Fruit fly (Drosophila melanogaster) whole organism, embryonic: Measurements from ENCODE around the gene CG1231.

Experiments used
- BtbVII ChIP-seq: fragments of 200-800 bp; sonication (Bioruptor generic); optimal IDR thresholded peaks from 3 replicates; lab custom pipeline; 2017; ENCODE audit warnings: missing biosample characterization, mild to moderate bottlenecking, missing genetic modification characterization
- CG10267 ChIP-seq: fragments of 200-800 bp; sonication (Bioruptor generic); optimal IDR thresholded peaks from 2 replicates; lab custom pipeline; 2018; ENCODE audit warnings: missing biosample characterization, mild to moderate bottlenecking, missing genetic modification characterization, moderate library complexity
- CG10543 ChIP-seq: fragments of 200-800 bp; sonication (Bioruptor generic); optimal IDR thresholded peaks from 3 replicates; lab custom pipeline; 2017; ENCODE audit warnings: missing biosample characterization, mild to moderate bottlenecking, missing genetic modification characterization, moderate library complexity
- CG11456 ChIP-seq: fragments of 200-800 bp; sonication (Bioruptor generic); IDR thresholded peaks from 3 replicates; pipeline ENCODE4 v1.3.6; 2022; ENCODE audit warnings: missing biosample characterization, missing genetic modification characterization
- CG12769 ChIP-seq: fragments of 200-800 bp; sonication (Bioruptor generic); optimal IDR thresholded peaks from 2 replicates; lab custom pipeline; 2019; ENCODE audit warnings: missing biosample characterization, mild to moderate bottlenecking, missing genetic modification characterization, moderate library complexity
- CG13775 ChIP-seq: fragments of 200-800 bp; sonication (Bioruptor generic); optimal IDR thresholded peaks from 3 replicates; lab custom pipeline; 2017; ENCODE audit warnings: missing biosample characterization, mild to moderate bottlenecking, missing genetic modification characterization
- CG16779 ChIP-seq: fragments of 200-800 bp; sonication (Bioruptor generic); IDR thresholded peaks from 2 replicates; pipeline ENCODE4 v1.3.6; 2022; ENCODE audit warnings: missing biosample characterization, missing genetic modification characterization
- CG17802 ChIP-seq: fragments of 200-800 bp; sonication (Bioruptor generic); optimal IDR thresholded peaks from 2 replicates; lab custom pipeline; 2018; ENCODE audit warnings: missing biosample characterization, mild to moderate bottlenecking, missing genetic modification characterization, moderate library complexity
- CG1832 ChIP-seq: fragments of 200-800 bp; sonication (Bioruptor generic); optimal IDR thresholded peaks from 2 replicates; lab custom pipeline; 2017; ENCODE audit warnings: missing biosample characterization, mild to moderate bottlenecking, missing genetic modification characterization, inconsistent platforms
- CG2120 ChIP-seq: fragments of 200-800 bp; sonication (Bioruptor generic); optimal IDR thresholded peaks from 3 replicates; lab custom pipeline; 2016; ENCODE audit warnings: missing biosample characterization, missing genetic modification characterization
- CG2678 ChIP-seq: fragments of 200-800 bp; sonication (Bioruptor generic); optimal IDR thresholded peaks from 3 replicates; lab custom pipeline; 2019; ENCODE audit warnings: missing biosample characterization, mild to moderate bottlenecking, missing genetic modification characterization, moderate library complexity
- CG30431 ChIP-seq: fragments of 200-800 bp; sonication (Bioruptor generic); optimal IDR thresholded peaks from 2 replicates; lab custom pipeline; 2017; ENCODE audit warnings: missing biosample characterization, missing genetic modification characterization
- CG34224 ChIP-seq: fragments of 200-800 bp; sonication (Bioruptor generic); IDR thresholded peaks from 3 replicates; pipeline ENCODE4 v1.3.6; 2022; ENCODE audit warnings: missing biosample characterization, missing genetic modification characterization; ENCODE audit not compliant: partially characterized antibody
- CG3726 ChIP-seq: fragments of 200-800 bp; sonication (Bioruptor generic); IDR thresholded peaks from 3 replicates; pipeline ENCODE4, ENCODE4 v1.3.6; 2022; ENCODE audit warnings: missing biosample characterization, missing genetic modification characterization
- CG4854 ChIP-seq: fragments of 200-800 bp; sonication (Bioruptor generic); optimal IDR thresholded peaks from 2 replicates; lab custom pipeline; 2016; ENCODE audit warnings: missing biosample characterization, missing genetic modification characterization, inconsistent platforms
- CG6175 ChIP-seq: fragments of 200-800 bp; sonication (Bioruptor generic); IDR thresholded peaks from 3 replicates; pipeline ENCODE4 v1.3.6; 2022; ENCODE audit warnings: missing biosample characterization, missing genetic modification characterization
- CG6654 ChIP-seq: fragments of 200-800 bp; sonication (Bioruptor generic); optimal IDR thresholded peaks from 2 replicates; lab custom pipeline; 2017; ENCODE audit warnings: missing biosample characterization, mild to moderate bottlenecking, missing genetic modification characterization
- CG6689 ChIP-seq: fragments of 200-800 bp; sonication (Bioruptor generic); IDR thresholded peaks from 2 replicates; pipeline ENCODE4 v1.3.6; 2022; ENCODE audit warnings: missing biosample characterization, missing genetic modification characterization
- CG8478 ChIP-seq: fragments of >200 bp; optimal IDR thresholded peaks from 2 replicates; lab custom pipeline; 2018
- CG8944 ChIP-seq: fragments of 200-800 bp; sonication (Bioruptor generic); optimal IDR thresholded peaks from 3 replicates; lab custom pipeline; 2016; ENCODE audit warnings: missing biosample characterization, missing genetic modification characterization
- CG9797 ChIP-seq: fragments of 200-800 bp; sonication (Bioruptor generic); optimal IDR thresholded peaks from 3 replicates; lab custom pipeline; 2018; ENCODE audit warnings: missing biosample characterization, mild to moderate bottlenecking, missing genetic modification characterization
- Camta ChIP-seq: fragments of 200-800 bp; sonication (Bioruptor generic); optimal IDR thresholded peaks from 2 replicates; lab custom pipeline; 2016; ENCODE audit warnings: missing biosample characterization, missing genetic modification characterization
- Chrac-16 ChIP-seq: fragments of 200-800 bp; sonication (Bioruptor generic); optimal IDR thresholded peaks from 3 replicates; lab custom pipeline; 2016; ENCODE audit warnings: missing biosample characterization, missing genetic modification characterization
- H15 ChIP-seq: fragments of 200-800 bp; sonication (Bioruptor generic); IDR thresholded peaks from 3 replicates; pipeline ENCODE4 v1.3.6; 2022; ENCODE audit warnings: missing biosample characterization, missing genetic modification characterization
- HLH4C ChIP-seq: fragments of 200-800 bp; sonication (Bioruptor generic); IDR thresholded peaks from 3 replicates; pipeline ENCODE4 v1.3.6; 2022; ENCODE audit warnings: missing biosample characterization, missing genetic modification characterization; ENCODE audit not compliant: partially characterized antibody
- Hr78 ChIP-seq, 2 experiments: fragments of 200-800 bp in 1 of 2; fragments of >200 bp in 1 of 2; sonication (Bioruptor generic) in 1 of 2; optimal IDR thresholded peaks; 2 replicates each; lab custom pipeline; 2017 to 2019; ENCODE audit warnings: missing biosample characterization in 2 of 2, missing genetic modification characterization in 2 of 2, mild to moderate bottlenecking in 1 of 2, moderate library complexity in 1 of 2
- Mad ChIP-seq: fragments of 200-800 bp; sonication (Bioruptor generic); optimal IDR thresholded peaks from 2 replicates; lab custom pipeline; 2016; ENCODE audit warnings: missing biosample characterization, missing genetic modification characterization
- Max ChIP-seq: fragments of 200-800 bp; sonication (Bioruptor generic); optimal IDR thresholded peaks from 2 replicates; lab custom pipeline; 2016; ENCODE audit warnings: missing biosample characterization, mild to moderate bottlenecking, missing genetic modification characterization
- NfI ChIP-seq: fragments of 200-800 bp; sonication (Bioruptor generic); optimal IDR thresholded peaks from 3 replicates; lab custom pipeline; 2018; ENCODE audit warnings: missing biosample characterization, mild to moderate bottlenecking, missing genetic modification characterization, moderate library complexity
- PHDP ChIP-seq: fragments of 200-800 bp; sonication (Bioruptor generic); optimal IDR thresholded peaks from 3 replicates; lab custom pipeline; 2018; ENCODE audit warnings: missing biosample characterization, mild to moderate bottlenecking, missing genetic modification characterization, moderate library complexity
- abd-A ChIP-seq: fragments of 200-800 bp; sonication (Bioruptor generic); optimal IDR thresholded peaks from 3 replicates; lab custom pipeline; 2019; ENCODE audit warnings: missing biosample characterization, mild to moderate bottlenecking, missing genetic modification characterization, moderate library complexity
- bigmax ChIP-seq: fragments of 200-800 bp; sonication (Bioruptor generic); optimal IDR thresholded peaks from 2 replicates; lab custom pipeline; 2018; ENCODE audit warnings: missing biosample characterization, mild to moderate bottlenecking, missing genetic modification characterization
- chm ChIP-seq: fragments of 200-800 bp; sonication (Bioruptor generic); IDR thresholded peaks from 2 replicates; pipeline ENCODE4 v1.3.6; 2022; ENCODE audit warnings: missing biosample characterization, missing genetic modification characterization
- dmrt99B ChIP-seq: fragments of 200-800 bp; sonication (Bioruptor generic); optimal IDR thresholded peaks from 2 replicates; lab custom pipeline; 2018; ENCODE audit warnings: missing biosample characterization, mild to moderate bottlenecking, missing genetic modification characterization, moderate library complexity
- eyg ChIP-seq: fragments of 200-800 bp; sonication (Bioruptor generic); optimal IDR thresholded peaks from 3 replicates; lab custom pipeline; 2016; ENCODE audit warnings: missing biosample characterization, missing genetic modification characterization
- fru ChIP-seq: fragments of >200 bp; optimal IDR thresholded peaks from 2 replicates; lab custom pipeline; 2017
- fu2 ChIP-seq: fragments of 200-800 bp; sonication (Bioruptor generic); optimal IDR thresholded peaks from 2 replicates; lab custom pipeline; 2016; ENCODE audit warnings: missing biosample characterization, missing genetic modification characterization
- knrl ChIP-seq: fragments of 200-800 bp; sonication (Bioruptor generic); IDR thresholded peaks from 3 replicates; pipeline ENCODE4 v1.3.6; 2022; ENCODE audit warnings: missing biosample characterization, missing genetic modification characterization; ENCODE audit not compliant: partially characterized antibody
- luna ChIP-seq: fragments of 200-800 bp; sonication (Bioruptor generic); optimal IDR thresholded peaks from 2 replicates; lab custom pipeline; 2016; ENCODE audit warnings: missing biosample characterization, missing genetic modification characterization
- mam ChIP-seq: fragments of 200-800 bp; sonication (Bioruptor generic); optimal IDR thresholded peaks from 3 replicates; lab custom pipeline; 2016; ENCODE audit warnings: missing biosample characterization, missing genetic modification characterization
- odd ChIP-seq: fragments of 200-800 bp; sonication (Bioruptor generic); optimal IDR thresholded peaks from 2 replicates; lab custom pipeline; 2017; ENCODE audit warnings: missing biosample characterization, mild to moderate bottlenecking, missing genetic modification characterization
- shn ChIP-seq: fragments of 200-800 bp; sonication (Bioruptor generic); optimal IDR thresholded peaks from 3 replicates; lab custom pipeline; 2016; ENCODE audit warnings: missing biosample characterization, missing genetic modification characterization
- sisA ChIP-seq: fragments of 200-800 bp; sonication (Bioruptor generic); IDR thresholded peaks from 2 replicates; pipeline ENCODE4 v1.3.6; 2022; ENCODE audit warnings: missing biosample characterization, missing genetic modification characterization
- tap ChIP-seq: fragments of 200-800 bp; optimal IDR thresholded peaks from 3 replicates; lab custom pipeline; 2019; ENCODE audit warnings: missing biosample characterization, mild to moderate bottlenecking, missing genetic modification characterization, moderate library complexity
- tin ChIP-seq: fragments of 200-800 bp; sonication (Bioruptor generic); optimal IDR thresholded peaks from 3 replicates; lab custom pipeline; 2016; ENCODE audit warnings: missing biosample characterization, missing genetic modification characterization
- twi ChIP-seq: fragments of 200-800 bp; optimal IDR thresholded peaks from 2 replicates; lab custom pipeline; 2019; ENCODE audit warnings: missing biosample characterization, mild to moderate bottlenecking, missing genetic modification characterization, moderate library complexity
- vnd ChIP-seq: fragments of 200-800 bp; sonication (Bioruptor generic); IDR thresholded peaks from 3 replicates; pipeline ENCODE4 v1.3.6; 2022; ENCODE audit warnings: missing biosample characterization, missing genetic modification characterization; ENCODE audit not compliant: partially characterized antibody
- zfh2 ChIP-seq: fragments of 200-800 bp; sonication (Bioruptor generic); optimal IDR thresholded peaks from 2 replicates; lab custom pipeline; 2016; ENCODE audit warnings: missing biosample characterization, missing genetic modification characterization

CG1231 gene

dm6 chr3L:346656-347640 lies 9.3 kb upstream of the CG1231 start, which contains the start of gene mth (continued):
- peak; percentile 31 for TF ChIP-seq Max (GFP tag; lab: Kevin White, UChicago)
- TF ChIP-seq CG3726 (GFP tag; lab: Robert Waterston, UW), result no peak
- no peak for TF ChIP-seq fru (lab: Kevin White, UChicago)
- no peak for TF ChIP-seq odd (GFP tag; lab: Kevin White, UChicago)
- peak; percentile 21 for TF ChIP-seq tin
- peak; percentile 100 for TF ChIP-seq knrl (GFP tag; lab: Robert Waterston, UW)
- TF ChIP-seq chm, result 0 out of 2 replicates have a peak, but pooled peaks have one; percentile 28
- TF ChIP-seq eyg (GFP tag; lab: Kevin White, UChicago), result peak; percentile 45
- peak; percentile 56 for TF ChIP-seq Camta
- peak; percentile 54 for TF ChIP-seq CG9797 (GFP tag; lab: Kevin White, UChicago)
- TF ChIP-seq Hr78 (GFP tag; optimal IDR thresholded peaks at IDR 0.05; lab: Kevin White, UChicago), result no peak
- peak; percentile 11 for TF ChIP-seq BtbVII (GFP tag; lab: Kevin White, UChicago)
- no peak for TF ChIP-seq CG6175
- peak; percentile 70 for TF ChIP-seq CG10267
- peak; percentile 44 for TF ChIP-seq sisA (GFP tag; lab: Robert Waterston, UW)
- TF ChIP-seq shn (GFP tag; lab: Kevin White, UChicago), result peak; percentile 44
- TF ChIP-seq fu2 (GFP tag; lab: Kevin White, UChicago), result peak; percentile 54
- TF ChIP-seq PHDP, result peak; percentile 3
- peak; percentile 66 for TF ChIP-seq CG2120
- no peak for TF ChIP-seq CG16779
- peak; percentile 39 for TF ChIP-seq dmrt99B (tag; lab: Kevin White, UChicago)
- TF ChIP-seq Chrac-16, result peak; percentile 11
- TF ChIP-seq CG1832 (GFP tag; lab: Kevin White, UChicago), result no peak
- TF ChIP-seq CG17802 (tag; lab: Kevin White, UChicago), result peak; percentile 92
- TF ChIP-seq tap (tag; lab: Kevin White, UChicago), result no peak
- TF ChIP-seq H15, result peak; percentile 49; the same call in 1 of the 3 replicates
- peak; percentile 43 for TF ChIP-seq Mad (GFP tag; lab: Kevin White, UChicago)
- peak; percentile 33 for TF ChIP-seq luna (GFP tag; lab: Kevin White, UChicago)
- TF ChIP-seq mam (GFP tag; lab: Kevin White, UChicago), result peak; percentile 77
- no peak for TF ChIP-seq CG6654
- peak; percentile 45 for TF ChIP-seq abd-A (tag; lab: Kevin White, UChicago)
- TF ChIP-seq CG10543 (GFP tag; lab: Kevin White, UChicago), result no peak
- TF ChIP-seq CG4854 (GFP tag; lab: Kevin White, UChicago), result peak; percentile 48
- TF ChIP-seq CG8478 (lab: Kevin White, UChicago), result no peak
- TF ChIP-seq CG6689 (GFP tag; lab: Robert Waterston, UW), result peak; percentile 28; the same call in 1 of the 2 replicates
- TF ChIP-seq CG12769, result peak; percentile 49
- TF ChIP-seq NfI, result peak; percentile 48
- TF ChIP-seq HLH4C (GFP tag; lab: Robert Waterston, UW), result peak; percentile 99
- peak; percentile 48; the same call in 1 of the 3 replicates for TF ChIP-seq CG11456 (GFP tag; lab: Robert Waterston, UW)
- TF ChIP-seq vnd (GFP tag; lab: Robert Waterston, UW), result peak; percentile 99
- peak; percentile 59 for TF ChIP-seq CG13775 (GFP tag; lab: Kevin White, UChicago)
- TF ChIP-seq bigmax (GFP tag; lab: Kevin White, UChicago), result no peak
- peak; percentile 98 for TF ChIP-seq CG34224
- TF ChIP-seq zfh2 (GFP tag; lab: Kevin White, UChicago), result peak; percentile 26
- peak; percentile 34 for TF ChIP-seq CG2678 (tag; lab: Kevin White, UChicago)
- no peak for TF ChIP-seq CG30431 (GFP tag; lab: Kevin White, UChicago)
- peak; percentile 33 for TF ChIP-seq twi (tag; lab: Kevin White, UChicago)
- TF ChIP-seq CG8944 (GFP tag; lab: Kevin White, UChicago), result peak; percentile 53
